Worm (Caenorhabditis elegans): ENCODE measurements around the gene B0361.14.

B0361.14 gene

ce11 chrIII:7278491-7278890 is 20.8 kb downstream of the B0361.14 start (continued):
- no peak for TF ChIP-seq fkh-3 (tag; optimal IDR thresholded peaks at IDR 0.05)
- TF ChIP-seq rcor-1 (GFP tag; IDR thresholded peaks at IDR 0.05), result peak; percentile 38; the same call in 1 of the 2 replicates
- TF ChIP-seq ZK185.1 (tag; optimal IDR thresholded peaks at IDR 0.05; ENCODE audit: poor library complexity, severe bottlenecking), result peak; percentile 79
- no peak for TF ChIP-seq ccch-3 (GFP tag; optimal IDR thresholded peaks at IDR 0.05)
- no peak for TF ChIP-seq pha-4 (tag; optimal IDR thresholded peaks at IDR 0.05)
- TF ChIP-seq C06A6.2 (GFP tag; conservative IDR thresholded peaks at IDR 0.05), result peak; percentile 79
- peak; percentile 73 for TF ChIP-seq snpc-3.4 (tag; optimal IDR thresholded peaks at IDR 0.05)
- no peak for TF ChIP-seq hlh-12 (tag; optimal IDR thresholded peaks at IDR 0.05)
- TF ChIP-seq dox-1 (GFP tag; IDR thresholded peaks at IDR 0.05), result peak; percentile 56
- TF ChIP-seq xnd-1 (tag; optimal IDR thresholded peaks at IDR 0.05), result no peak
- peak; percentile 73 for TF ChIP-seq snpc-1.1 (tag; optimal IDR thresholded peaks at IDR 0.05; ENCODE audit: insufficient read depth)
- TF ChIP-seq sdz-38 (tag; optimal IDR thresholded peaks at IDR 0.05), result no peak
- peak; percentile 49 for TF ChIP-seq nhr-90 (tag; optimal IDR thresholded peaks at IDR 0.05)
- TF ChIP-seq gei-17 (GFP tag; optimal IDR thresholded peaks at IDR 0.05), result peak; percentile 83
- TF ChIP-seq B0035.1 (tag; optimal IDR thresholded peaks at IDR 0.05), result no peak
- peak; percentile 90 for TF ChIP-seq lin-40 (tag; optimal IDR thresholded peaks at IDR 0.05)
- TF ChIP-seq aptf-3 (GFP tag; IDR thresholded peaks at IDR 0.05), result no peak
- TF ChIP-seq lin-26 (GFP tag; IDR thresholded peaks at IDR 0.05), result peak; percentile 70; the same call in 1 of the 2 replicates
- peak; percentile 83 for TF ChIP-seq mcd-1 (GFP tag; IDR thresholded peaks at IDR 0.05)
- TF ChIP-seq mes-4 (tag; optimal IDR thresholded peaks at IDR 0.05), result no peak
- peak; percentile 41 for TF ChIP-seq K12H6.12 (tag; optimal IDR thresholded peaks at IDR 0.05)
- peak; percentile 43 to 62 for TF ChIP-seq let-607 (tag; optimal IDR thresholded peaks at IDR 0.05)
- peak; percentile 79 for TF ChIP-seq Y53G8AR.9 (GFP tag; conservative IDR thresholded peaks at IDR 0.05)
- no peak for TF ChIP-seq F55B11.4 (tag; optimal IDR thresholded peaks at IDR 0.05; ENCODE audit: borderline replicate concordance, insufficient read depth)
- no peak for TF ChIP-seq B0019.2 (GFP tag; conservative IDR thresholded peaks at IDR 0.05)
- no peak for TF ChIP-seq C17E4.6 (GFP tag; IDR thresholded peaks at IDR 0.05)
- TF ChIP-seq egl-18 (GFP tag; IDR thresholded peaks at IDR 0.05), result no peak
- TF ChIP-seq ets-4 (GFP tag; optimal IDR thresholded peaks at IDR 0.05), result peak; percentile 23
- peak; percentile 49 for TF ChIP-seq snpc-1.3 (tag; optimal IDR thresholded peaks at IDR 0.05; ENCODE audit: insufficient read depth)
- peak; percentile 41 for TF ChIP-seq F23B12.7 (tag; optimal IDR thresholded peaks at IDR 0.05; ENCODE audit: insufficient read depth)
- TF ChIP-seq T07F8.4 (tag; optimal IDR thresholded peaks at IDR 0.05), result peak; percentile 25
- peak; percentile 62 for TF ChIP-seq madf-10 (tag; optimal IDR thresholded peaks at IDR 0.05)
- TF ChIP-seq ama-1 (optimal IDR thresholded peaks at IDR 0.05), result no peak
- no peak for TF ChIP-seq ama-1 (GFP tag; optimal IDR thresholded peaks at IDR 0.05)
- no peak for TF ChIP-seq F57A8.1 (GFP tag; optimal IDR thresholded peaks at IDR 0.05)
- no peak for TF ChIP-seq lsl-1 (GFP tag; optimal IDR thresholded peaks at IDR 0.05)
- TF ChIP-seq atf-7 (tag; optimal IDR thresholded peaks at IDR 0.05), result peak; percentile 81
- no peak for TF ChIP-seq lir-1 (GFP tag; conservative IDR thresholded peaks at IDR 0.05)
- no peak for TF ChIP-seq ekl-4 (GFP tag; IDR thresholded peaks at IDR 0.05)
- peak; percentile 70 for TF ChIP-seq hmg-1.2 (GFP tag; IDR thresholded peaks at IDR 0.05)
- peak; percentile 94 for TF ChIP-seq nfyb-1 (GFP tag; IDR thresholded peaks at IDR 0.05)
- TF ChIP-seq egl-44 (GFP tag; IDR thresholded peaks at IDR 0.05), result peak; percentile 42; the same call in 1 of the 2 replicates
- TF ChIP-seq dpff-1 (tag; optimal IDR thresholded peaks at IDR 0.05), result peak; percentile 18
- peak; percentile 71 for TF ChIP-seq chd-7 (tag; optimal IDR thresholded peaks at IDR 0.05)
- TF ChIP-seq aptf-2 (GFP tag; conservative IDR thresholded peaks at IDR 0.05), result no peak
- no peak; the same call in 1 of the 2 replicates for TF ChIP-seq K11D2.4 (GFP tag; IDR thresholded peaks at IDR 0.05)
- TF ChIP-seq mel-28 (tag; optimal IDR thresholded peaks at IDR 0.05; ENCODE audit: borderline replicate concordance), result no peak
- peak in 1 of 3 experiments; percentile 67 for TF ChIP-seq lin-35 (GFP tag; optimal IDR thresholded peaks at IDR 0.05)
